Worm (Caenorhabditis elegans): ENCODE results near the gene eat-6.

- TF ChIP-seq elt-1 (tag; optimal IDR thresholded peaks at IDR 0.05; ENCODE audit: borderline replicate concordance, insufficient read depth) (no peak), cnd-1 (tag; optimal IDR thresholded peaks at IDR 0.05) (no peak), bed-3 (GFP tag; optimal IDR thresholded peaks at IDR 0.05) (no peak), snpc-4 (tag; optimal IDR thresholded peaks at IDR 0.05) (no peak), nhr-76 (tag; optimal IDR thresholded peaks at IDR 0.05) (no peak), nhr-28 (tag; optimal IDR thresholded peaks at IDR 0.05) (no peak), sptf-1 (tag; optimal IDR thresholded peaks at IDR 0.05) (no peak), flh-1 (GFP tag; optimal IDR thresholded peaks at IDR 0.05) (no peak), nhr-12 (tag; optimal IDR thresholded peaks at IDR 0.05) (no peak), lin-13 (tag; optimal IDR thresholded peaks at IDR 0.05) (no peak), unc-62 (GFP tag; optimal IDR thresholded peaks at IDR 0.05) (no peak), ztf-11 (tag; optimal IDR thresholded peaks at IDR 0.05) (no peak), tbx-8 (GFP tag; optimal IDR thresholded peaks at IDR 0.05) (no peak)
Observed at ce11 chrV:13092349-13092748, 37.4 kb downstream of the eat-6 start, which contains the start of gene lurp-4.
